Worm (Caenorhabditis elegans): ENCODE data around the gene dyf-13.
A peak's percentile ranks its signal among the peaks of the same experiment; 100 is the strongest.

dyf-13 gene

ce11 chrII:7183493-7184272 lies 12.5 kb upstream of the dyf-13 start, which contains the start of gene pdl-1 (continued):
- TF ChIP-seq mef-2 (tag; optimal IDR thresholded peaks at IDR 0.05), result no peak
- no peak for TF ChIP-seq ces-1 (GFP tag; optimal IDR thresholded peaks at IDR 0.05)
- TF ChIP-seq nhr-12 (tag; optimal IDR thresholded peaks at IDR 0.05), result no peak
- TF ChIP-seq lin-13 (GFP tag; optimal IDR thresholded peaks at IDR 0.05), result peak; percentile 27
- peak; percentile 32 for TF ChIP-seq F16B12.6 (tag; optimal IDR thresholded peaks at IDR 0.05)
- TF ChIP-seq nhr-77 (tag; optimal IDR thresholded peaks at IDR 0.05), result no peak
- TF ChIP-seq mdl-1 (tag; optimal IDR thresholded peaks at IDR 0.05), result peak in 1 of 2 experiments; percentile 79
- no peak for TF ChIP-seq lin-39 (tag; optimal IDR thresholded peaks at IDR 0.05)
- TF ChIP-seq tbx-2 (tag; optimal IDR thresholded peaks at IDR 0.05), result peak; percentile 65
- peak; percentile 73 for TF ChIP-seq nhr-19 (GFP tag; conservative IDR thresholded peaks at IDR 0.05)
- TF ChIP-seq pag-3 (tag; optimal IDR thresholded peaks at IDR 0.05; ENCODE audit: borderline replicate concordance, insufficient read depth), result no peak
- TF ChIP-seq nhr-76 (tag; optimal IDR thresholded peaks at IDR 0.05), result no peak
- TF ChIP-seq ceh-82 (tag; optimal IDR thresholded peaks at IDR 0.05), result peak; percentile 35 to 83 (median 68)
- TF ChIP-seq fos-1 (tag; optimal IDR thresholded peaks at IDR 0.05), result no peak
- no peak for TF ChIP-seq egl-27 (tag; optimal IDR thresholded peaks at IDR 0.05)
- no peak for TF ChIP-seq hpl-2 (GFP tag; optimal IDR thresholded peaks at IDR 0.05)
- no peak for TF ChIP-seq nhr-90 (tag; optimal IDR thresholded peaks at IDR 0.05; ENCODE audit: poor library complexity)
- TF ChIP-seq ceh-63 (GFP tag; optimal IDR thresholded peaks at IDR 0.05), result no peak
- TF ChIP-seq xbp-1 (tag; optimal IDR thresholded peaks at IDR 0.05), result peak; percentile 64
- no peak for TF ChIP-seq ama-1 (optimal IDR thresholded peaks at IDR 0.05)
- peak; percentile 15 for TF ChIP-seq unc-130 (tag; optimal IDR thresholded peaks at IDR 0.05)
- no peak for TF ChIP-seq Y116A8C.19 (tag; optimal IDR thresholded peaks at IDR 0.05; ENCODE audit: borderline replicate concordance)
- TF ChIP-seq grh-1 (GFP tag; IDR thresholded peaks at IDR 0.05), result peak; percentile 55; the same call in 1 of the 2 replicates
- peak; percentile 78 for TF ChIP-seq nhr-47 (tag; optimal IDR thresholded peaks at IDR 0.05)
- TF ChIP-seq lir-3 (tag; optimal IDR thresholded peaks at IDR 0.05; ENCODE audit: poor library complexity), result peak; percentile 87
- no peak for TF ChIP-seq sup-37 (GFP tag; optimal IDR thresholded peaks at IDR 0.05)
- peak; percentile 46 for TF ChIP-seq elt-2 (tag; optimal IDR thresholded peaks at IDR 0.05)
- TF ChIP-seq ztf-4 (tag; optimal IDR thresholded peaks at IDR 0.05), result peak; percentile 75
- TF ChIP-seq egl-13 (tag; optimal IDR thresholded peaks at IDR 0.05), result peak; percentile 38
- TF ChIP-seq skn-1 (tag; optimal IDR thresholded peaks at IDR 0.05), result peak; percentile 60
- TF ChIP-seq C04F5.9 (tag; optimal IDR thresholded peaks at IDR 0.05), result peak; percentile 10
- TF ChIP-seq fkh-8 (tag; optimal IDR thresholded peaks at IDR 0.05), result peak; percentile 62
- no peak for TF ChIP-seq C34B4.2 (tag; optimal IDR thresholded peaks at IDR 0.05)
- no peak for TF ChIP-seq alr-1 (tag; optimal IDR thresholded peaks at IDR 0.05; ENCODE audit: borderline replicate concordance)
- peak in 1 of 2 experiments; percentile 3 for TF ChIP-seq ztf-11 (tag; optimal IDR thresholded peaks at IDR 0.05)
- peak; percentile 17 for TF ChIP-seq zip-4 (GFP tag; optimal IDR thresholded peaks at IDR 0.05)
- TF ChIP-seq nhr-11 (tag; optimal IDR thresholded peaks at IDR 0.05), result no peak
- no peak for TF ChIP-seq hlh-4 (tag; optimal IDR thresholded peaks at IDR 0.05)
- no peak for TF ChIP-seq ceh-90 (tag; optimal IDR thresholded peaks at IDR 0.05)
- no peak for TF ChIP-seq nhr-28 (tag; optimal IDR thresholded peaks at IDR 0.05)
- TF ChIP-seq unc-86 (tag; optimal IDR thresholded peaks at IDR 0.05), result peak; percentile 48
- no peak for TF ChIP-seq aly-2 (tag; optimal IDR thresholded peaks at IDR 0.05)
- TF ChIP-seq fkh-10 (GFP tag; optimal IDR thresholded peaks at IDR 0.05), result peak; percentile 64
- TF ChIP-seq snpc-4 (tag; optimal IDR thresholded peaks at IDR 0.05), result peak; percentile 58
- TF ChIP-seq pqm-1 (tag; optimal IDR thresholded peaks at IDR 0.05), result no peak
- TF ChIP-seq nhr-20 (tag; optimal IDR thresholded peaks at IDR 0.05), result peak; percentile 73
- no peak for TF ChIP-seq nhr-237 (tag; optimal IDR thresholded peaks at IDR 0.05)
- peak in 2 of 3 experiments; percentile 34 to 43 for TF ChIP-seq dpl-1 (GFP tag; optimal IDR thresholded peaks at IDR 0.05)

Data from whole organism, L1 larva.